Fruit fly (Drosophila melanogaster): ENCODE results near the gene Arpc3A.

DNA sequence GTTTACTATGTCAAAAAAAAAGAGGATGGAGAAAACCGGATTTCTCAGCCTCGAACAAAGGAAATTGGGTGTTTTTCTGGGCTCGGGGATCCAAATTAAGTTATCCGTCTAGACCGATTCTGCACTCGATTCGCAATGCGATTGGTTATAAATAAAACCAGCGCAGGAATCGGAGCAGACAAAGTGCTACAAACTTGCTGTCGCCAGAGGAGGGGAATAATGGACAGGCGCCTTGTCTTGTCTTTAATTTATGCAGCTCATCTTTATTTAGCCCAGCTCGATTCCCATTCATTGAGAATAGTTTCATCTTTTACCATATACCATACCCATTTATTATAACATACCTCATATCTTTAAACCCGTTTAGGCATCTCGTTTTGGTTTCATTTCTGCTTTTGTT is 29.8 kb upstream of the Arpc3A start:
- TF ChIP-seq CG8478 (optimal IDR thresholded peaks at IDR 0.05) (no peak), CTCF (optimal IDR thresholded peaks at IDR 0.05) (no peak)
